Worm (Caenorhabditis elegans) whole organism, midembryonic: ENCODE results near the gene F53A9.6.

ENCODE experiments used
- T22C8.4 ChIP-seq: fragments of 200-800 bp; sonication (Bioruptor generic); IDR thresholded peaks from 2 replicates; pipeline ENCODE4 v1.3.6; 2022; ENCODE audit warnings: missing genetic modification characterization, missing compliant biosample characterization
- cog-1 ChIP-seq: sonication (generic microtip); optimal IDR thresholded peaks from 2 replicates; lab custom pipeline; 2016; ENCODE audit warnings: missing genetic modification characterization, missing compliant biosample characterization
- flt-1 ChIP-seq: fragments of 200-800 bp; sonication (Bioruptor generic); IDR thresholded peaks from 2 replicates; pipeline ENCODE4 v1.3.6; 2022; ENCODE audit warnings: missing genetic modification characterization, missing compliant biosample characterization
- klf-2 ChIP-seq: fragments of 200-800 bp; sonication (Bioruptor generic); conservative IDR thresholded peaks from 2 replicates; pipeline ENCODE4 v1.3.6; 2022; ENCODE audit warnings: missing genetic modification reagents, missing genetic modification characterization, missing compliant biosample characterization
- med-1 ChIP-seq: sonication (generic microtip); optimal IDR thresholded peaks from 2 replicates; lab custom pipeline; 2017; ENCODE audit warnings: missing genetic modification characterization, mild to moderate bottlenecking, missing compliant biosample characterization, antibody characterized with exemption, missing genetic modification reagents; ENCODE audit not compliant: insufficient read depth
- ref-1 ChIP-seq: fragments of 200-800 bp; sonication (Bioruptor generic); conservative IDR thresholded peaks from 2 replicates; pipeline ENCODE4 v1.3.6; 2022; ENCODE audit warnings: missing genetic modification reagents, missing genetic modification characterization, missing compliant biosample characterization
- tab-1 ChIP-seq: fragments of 200-800 bp; sonication (Bioruptor generic); IDR thresholded peaks from 2 replicates; pipeline ENCODE4 v1.3.6; 2022; ENCODE audit warnings: missing genetic modification characterization, missing compliant biosample characterization
- ztf-23 ChIP-seq: fragments of 200-800 bp; sonication (Bioruptor generic); IDR thresholded peaks from 2 replicates; pipeline ENCODE4 v1.3.6; 2022; ENCODE audit warnings: missing genetic modification reagents, missing genetic modification characterization, missing compliant biosample characterization
- ztf-29 ChIP-seq: fragments of 200-800 bp; sonication (Bioruptor generic); IDR thresholded peaks from 2 replicates; pipeline ENCODE4 v1.3.6; 2022; ENCODE audit warnings: missing genetic modification reagents, missing genetic modification characterization, missing compliant biosample characterization

F53A9.6 gene

ce11 chrX:8674514-8674913, 39.1 kb downstream of the F53A9.6 start:
- TF ChIP-seq klf-2 (GFP tag; lab: Robert Waterston, UW) (no peak), T22C8.4 (GFP tag; lab: Robert Waterston, UW) (no peak), tab-1 (GFP tag; lab: Robert Waterston, UW) (no peak), ztf-23 (GFP tag; lab: Robert Waterston, UW) (no peak), flt-1 (no peak)

ce11 chrX:8672760-8673159, 40.8 kb downstream of the F53A9.6 start, which contains the start of the genes K09E2.2 and K09E2.3:
K09E2.2 (plus strand) TSS chrX:8673060.
K09E2.3 (plus strand) TSS chrX:8673084.
- TF ChIP-seq klf-2 (GFP tag; lab: Robert Waterston, UW): no peak
- no peak for TF ChIP-seq T22C8.4 (GFP tag; lab: Robert Waterston, UW)
- TF ChIP-seq flt-1: no peak
- no peak for TF ChIP-seq med-1 (GFP tag; lab: Kevin White, UChicago)
- TF ChIP-seq tab-1 (GFP tag; lab: Robert Waterston, UW): no peak
- no peak for TF ChIP-seq ztf-23 (GFP tag; lab: Robert Waterston, UW)
- no peak for TF ChIP-seq ref-1 (GFP tag; lab: Robert Waterston, UW)
- no peak for TF ChIP-seq cog-1
- TF ChIP-seq ztf-29: no peak
